Worm (Caenorhabditis elegans): Measurements from ENCODE around the gene Y43F8C.17.
A peak's percentile ranks its signal among the peaks of the same experiment; 100 is the strongest.

Y43F8C.17 gene

ce11 chrV:19715847-19716246 is at the start of gene Y43F8C.17:
Gene Y43F8C.17, plus strand, starts transcription at chrV:19716147.
- no peak for TF ChIP-seq lir-3 (tag; optimal IDR thresholded peaks at IDR 0.05)
- peak in 1 of 2 experiments; percentile 12 for TF ChIP-seq unc-62 (GFP tag; optimal IDR thresholded peaks at IDR 0.05 in 1 of 2)
- TF ChIP-seq unc-62 (tag; optimal IDR thresholded peaks at IDR 0.05), result no peak
- TF ChIP-seq ceh-44 (GFP tag; IDR thresholded peaks at IDR 0.05), result no peak
- TF ChIP-seq set-16 (GFP tag; IDR thresholded peaks at IDR 0.05), result no peak
- no peak for TF ChIP-seq daf-16 (GFP tag; optimal IDR thresholded peaks at IDR 0.05)
- TF ChIP-seq daf-16 (tag; optimal IDR thresholded peaks at IDR 0.05), result no peak
- TF ChIP-seq T26A8.4 (GFP tag; IDR thresholded peaks at IDR 0.05), result no peak

DNA sequence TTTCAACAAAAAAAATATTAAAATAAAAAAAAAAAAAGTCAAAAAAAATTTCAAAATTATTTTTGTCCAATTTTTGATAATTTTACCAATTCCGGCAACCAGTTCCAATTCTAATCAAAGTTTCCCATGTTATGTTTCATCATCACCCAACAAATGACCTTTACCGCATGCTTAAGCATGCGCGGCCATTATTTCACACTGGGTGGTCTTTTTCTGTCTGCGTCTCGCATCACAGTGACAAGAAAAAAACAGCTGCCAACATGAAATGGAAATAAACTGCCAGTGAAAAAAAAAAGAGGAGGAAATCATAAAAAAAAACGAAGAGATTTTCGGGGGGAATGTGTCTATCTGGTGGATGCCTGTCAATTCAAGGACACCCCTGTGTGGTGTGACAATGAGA is 49.6 kb upstream of the Y43F8C.17 start:
- TF ChIP-seq lin-29 (GFP tag; IDR thresholded peaks at IDR 0.05), result peak; percentile 62; the same call in 1 of the 2 replicates
- TF ChIP-seq nhr-6 (tag; optimal IDR thresholded peaks at IDR 0.05), result peak; percentile 5
- peak in 1 of 2 experiments; percentile 77 for TF ChIP-seq unc-62 (GFP tag; optimal IDR thresholded peaks at IDR 0.05 in 1 of 2)
- no peak for TF ChIP-seq unc-62 (tag; optimal IDR thresholded peaks at IDR 0.05)
- peak; percentile 12 for TF ChIP-seq nhr-25 (tag; optimal IDR thresholded peaks at IDR 0.05; ENCODE audit: borderline replicate concordance, insufficient read depth)
- peak in 1 of 2 experiments; percentile 60 for TF ChIP-seq mdl-1 (tag; optimal IDR thresholded peaks at IDR 0.05)
- TF ChIP-seq aly-2 (tag; optimal IDR thresholded peaks at IDR 0.05), result no peak
- TF ChIP-seq lir-3 (tag; optimal IDR thresholded peaks at IDR 0.05), result no peak
- TF ChIP-seq hlh-11 (tag; optimal IDR thresholded peaks at IDR 0.05), result peak; percentile 38
- no peak for TF ChIP-seq egl-43 (GFP tag; IDR thresholded peaks at IDR 0.05)
- TF ChIP-seq ztf-7 (tag; optimal IDR thresholded peaks at IDR 0.05), result no peak
- TF ChIP-seq tra-1 (GFP tag; IDR thresholded peaks at IDR 0.05), result peak; percentile 63; the same call in 1 of the 2 replicates
- TF ChIP-seq aha-1 (tag), result peak; percentile 31
- peak; percentile 49 for TF ChIP-seq nhr-28 (tag; optimal IDR thresholded peaks at IDR 0.05)
- TF ChIP-seq tag-97 (GFP tag; IDR thresholded peaks at IDR 0.05), result no peak
- TF ChIP-seq hlh-30 (tag; optimal IDR thresholded peaks at IDR 0.05; ENCODE audit: insufficient read depth), result peak; percentile 80
- TF ChIP-seq fos-1 (tag; optimal IDR thresholded peaks at IDR 0.05), result no peak

DNA sequence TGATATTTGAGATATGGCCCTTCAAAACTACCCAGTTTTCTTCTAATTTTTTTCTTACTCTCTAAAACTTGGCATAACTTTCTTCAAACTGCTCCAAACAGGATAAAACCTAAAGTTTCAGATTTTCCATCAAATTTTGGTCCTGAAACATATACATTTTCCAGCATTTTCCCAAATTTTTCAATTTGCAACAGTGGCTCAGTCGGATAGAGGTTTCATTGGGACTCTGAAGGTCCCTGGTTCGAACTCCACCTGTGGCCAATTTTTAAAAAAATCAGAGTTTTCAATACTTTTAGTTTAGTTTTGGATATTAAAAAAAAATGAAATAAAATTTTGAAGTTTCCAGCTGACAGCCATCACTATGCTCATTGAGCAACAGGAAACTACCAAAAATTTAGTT is 48.2 kb upstream of the Y43F8C.17 start:
- TF ChIP-seq lin-39 (tag; optimal IDR thresholded peaks at IDR 0.05), result no peak
- no peak for TF ChIP-seq daf-8 (GFP tag; IDR thresholded peaks at IDR 0.05)

- TF ChIP-seq nhr-41 (GFP tag; IDR thresholded peaks at IDR 0.05), result no peak
- no peak for TF ChIP-seq D1046.2 (GFP tag; IDR thresholded peaks at IDR 0.05)
- TF ChIP-seq Y105C5A.15 (GFP tag; IDR thresholded peaks at IDR 0.05), result no peak
- no peak for TF ChIP-seq mdl-1 (tag; optimal IDR thresholded peaks at IDR 0.05)
- TF ChIP-seq ZK337.2 (GFP tag; IDR thresholded peaks at IDR 0.05), result no peak
- no peak for TF ChIP-seq egl-27 (tag; optimal IDR thresholded peaks at IDR 0.05)
Observed at ce11 chrV:19668213-19668612, 47.7 kb upstream of the Y43F8C.17 start.

- TF ChIP-seq ceh-28 (tag; optimal IDR thresholded peaks at IDR 0.05) (no peak), nhr-237 (tag; optimal IDR thresholded peaks at IDR 0.05) (no peak), pqm-1 (tag; optimal IDR thresholded peaks at IDR 0.05) (no peak), aha-1 (tag) (no peak), hlh-11 (tag; optimal IDR thresholded peaks at IDR 0.05) (no peak), zip-11 (GFP tag; IDR thresholded peaks at IDR 0.05) (no peak), pha-4 (GFP tag; IDR thresholded peaks at IDR 0.05) (no peak), pha-4 (tag; optimal IDR thresholded peaks at IDR 0.05) (no peak), daf-8 (GFP tag; IDR thresholded peaks at IDR 0.05) (no peak), saeg-2 (GFP tag; IDR thresholded peaks at IDR 0.05) (no peak), spr-1 (tag; optimal IDR thresholded peaks at IDR 0.05) (no peak), vab-7 (GFP tag; IDR thresholded peaks at IDR 0.05) (no peak), unc-62 (GFP tag; optimal IDR thresholded peaks at IDR 0.05 in 1 of 2) (no peak), unc-62 (tag; optimal IDR thresholded peaks at IDR 0.05) (no peak), nhr-28 (tag; optimal IDR thresholded peaks at IDR 0.05) (no peak), zfp-3 (GFP tag; conservative IDR thresholded peaks at IDR 0.05) (no peak), nhr-102 (tag; optimal IDR thresholded peaks at IDR 0.05) (no peak), fos-1 (tag; optimal IDR thresholded peaks at IDR 0.05) (no peak), daf-12 (tag; optimal IDR thresholded peaks at IDR 0.05) (no peak), nhr-42 (GFP tag; IDR thresholded peaks at IDR 0.05) (no peak)
Observed at ce11 chrV:19669959-19670358, 46.0 kb upstream of the Y43F8C.17 start, which contains the start of gene Y43F8C.11. Gene Y43F8C.11, plus strand, starts transcription at chrV:19670259.

All from whole organism, L4 larva.